Fruit fly (Drosophila melanogaster): ENCODE results near the gene rtv.

rtv gene

DNA sequence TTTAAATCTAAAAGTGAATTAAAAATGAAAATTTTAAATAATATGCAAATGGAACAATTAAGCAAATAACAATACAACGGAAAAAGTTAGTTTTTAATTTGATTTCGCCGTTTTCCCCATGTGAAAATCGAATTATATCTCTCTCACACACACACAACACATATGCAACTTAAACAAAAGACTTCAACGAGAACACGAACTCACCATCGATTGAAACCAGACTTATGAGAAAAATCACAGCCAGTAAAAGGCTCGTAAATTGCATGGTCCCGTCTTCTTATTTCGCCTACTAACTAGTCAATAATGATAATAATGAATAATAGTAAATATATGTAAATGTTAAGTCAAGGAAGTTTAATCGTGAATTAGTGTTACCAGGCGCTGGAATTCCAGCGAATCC, 377 bp downstream of the rtv start:
- TF ChIP-seq EcR (GFP tag; optimal IDR thresholded peaks at IDR 0.05) (peak; percentile 16), Ets98B (GFP tag; IDR thresholded peaks at IDR 0.05) (no peak)

DNA sequence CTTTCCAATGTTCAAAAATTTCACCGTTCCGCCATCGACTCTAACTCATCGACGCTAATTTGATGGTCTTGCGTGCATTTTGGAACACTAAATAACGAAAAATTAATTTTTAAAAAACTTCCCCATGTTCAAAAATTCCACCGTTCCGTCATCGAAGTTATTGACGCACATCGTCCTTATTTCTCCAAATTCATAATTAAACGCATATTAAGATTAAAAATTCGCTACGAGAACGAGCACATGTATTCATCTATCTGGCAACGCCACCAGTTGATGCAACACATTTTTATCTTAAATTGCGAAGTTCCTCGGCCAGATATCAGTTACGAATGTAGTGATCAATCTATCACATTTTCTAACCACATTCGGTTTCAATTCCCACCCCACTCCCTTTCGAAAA, 4.6 kb downstream of the rtv start, which contains the start of gene Lint-1:
TSS of gene Lint-1 (plus strand) at position 123 of the 400 bp plus-strand sequence.
- TF ChIP-seq CG32121 (GFP tag; IDR thresholded peaks at IDR 0.05) = 0 out of 2 replicates have a peak, but pooled peaks have one; percentile 33
- TF ChIP-seq EcR (GFP tag; optimal IDR thresholded peaks at IDR 0.05) = no peak
- TF ChIP-seq CG8159 (tag; optimal IDR thresholded peaks at IDR 0.05) = peak; percentile 4
- TF ChIP-seq CG17806 (tag; optimal IDR thresholded peaks at IDR 0.05) = no peak
- TF ChIP-seq CG13204 (GFP tag; optimal IDR thresholded peaks at IDR 0.05) = no peak
- TF ChIP-seq CG34367 (tag; optimal IDR thresholded peaks at IDR 0.05) = no peak
- no peak for TF ChIP-seq CG8301 (tag; optimal IDR thresholded peaks at IDR 0.05)
- TF ChIP-seq Ets98B (GFP tag; IDR thresholded peaks at IDR 0.05) = no peak
- no peak for TF ChIP-seq CG14655 (GFP tag; optimal IDR thresholded peaks at IDR 0.05)
- TF ChIP-seq CG15710 (tag; optimal IDR thresholded peaks at IDR 0.05) = no peak
- peak; percentile 52; the same call in 1 of the 3 replicates for TF ChIP-seq CG4496 (GFP tag; IDR thresholded peaks at IDR 0.05)
- 0 out of 3 replicates have a peak, but pooled peaks have one; percentile 37 for TF ChIP-seq fd96Ca (GFP tag; IDR thresholded peaks at IDR 0.05)
- TF ChIP-seq rn (GFP tag; IDR thresholded peaks at IDR 0.05) = no peak
- TF ChIP-seq CG9948 (tag; optimal IDR thresholded peaks at IDR 0.05) = no peak
- TF ChIP-seq CG10348 (GFP tag; IDR thresholded peaks at IDR 0.05) = no peak
- no peak for TF ChIP-seq Pif1A (GFP tag; optimal IDR thresholded peaks at IDR 0.05)

DNA sequence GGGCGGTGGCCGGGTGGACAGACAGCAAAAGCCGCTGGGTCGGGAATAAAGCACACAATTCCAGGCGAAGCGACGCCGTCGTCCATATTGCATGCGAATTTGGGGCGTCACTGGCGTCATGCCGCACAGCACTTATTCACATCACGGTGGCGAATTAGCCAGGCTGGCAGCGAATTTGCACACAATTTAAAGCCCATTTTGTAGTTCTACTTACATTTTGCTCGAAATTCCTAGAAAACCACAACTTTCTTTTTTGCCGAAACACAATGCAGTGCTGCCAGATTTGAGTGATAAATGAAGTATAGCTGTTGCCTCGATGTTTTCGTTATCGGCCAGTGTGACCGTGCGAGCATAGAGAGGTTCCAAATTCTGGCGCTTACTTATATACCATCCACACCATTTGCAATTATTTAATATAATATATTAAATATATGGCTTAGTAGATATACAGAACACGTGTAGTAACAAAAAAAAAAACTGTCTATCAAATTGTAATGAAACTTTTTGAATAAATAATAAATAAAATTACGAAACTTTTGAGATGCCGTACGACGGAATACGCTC, 5.4 kb downstream of the rtv start, which contains the start of gene Ran:
TSS of gene Ran (minus strand) at position 445 of the 564 bp plus-strand sequence.
- TF ChIP-seq CG14655 (GFP tag; optimal IDR thresholded peaks at IDR 0.05) (no peak), EcR (GFP tag; optimal IDR thresholded peaks at IDR 0.05) (no peak), CG17806 (tag; optimal IDR thresholded peaks at IDR 0.05) (no peak), D1 (tag; optimal IDR thresholded peaks at IDR 0.05) (no peak), CG9948 (tag; optimal IDR thresholded peaks at IDR 0.05) (no peak), CG8301 (tag; optimal IDR thresholded peaks at IDR 0.05) (no peak), CG8159 (tag; optimal IDR thresholded peaks at IDR 0.05) (no peak), gl (tag; optimal IDR thresholded peaks at IDR 0.05) (no peak), CG15710 (tag; optimal IDR thresholded peaks at IDR 0.05) (no peak), fd96Ca (GFP tag; IDR thresholded peaks at IDR 0.05) (no peak), CG13204 (GFP tag; optimal IDR thresholded peaks at IDR 0.05) (no peak), Ets98B (GFP tag; IDR thresholded peaks at IDR 0.05) (no peak), rn (GFP tag; IDR thresholded peaks at IDR 0.05) (no peak), Pif1B (GFP tag; optimal IDR thresholded peaks at IDR 0.05) (no peak), CG4496 (GFP tag; IDR thresholded peaks at IDR 0.05) (no peak)

DNA sequence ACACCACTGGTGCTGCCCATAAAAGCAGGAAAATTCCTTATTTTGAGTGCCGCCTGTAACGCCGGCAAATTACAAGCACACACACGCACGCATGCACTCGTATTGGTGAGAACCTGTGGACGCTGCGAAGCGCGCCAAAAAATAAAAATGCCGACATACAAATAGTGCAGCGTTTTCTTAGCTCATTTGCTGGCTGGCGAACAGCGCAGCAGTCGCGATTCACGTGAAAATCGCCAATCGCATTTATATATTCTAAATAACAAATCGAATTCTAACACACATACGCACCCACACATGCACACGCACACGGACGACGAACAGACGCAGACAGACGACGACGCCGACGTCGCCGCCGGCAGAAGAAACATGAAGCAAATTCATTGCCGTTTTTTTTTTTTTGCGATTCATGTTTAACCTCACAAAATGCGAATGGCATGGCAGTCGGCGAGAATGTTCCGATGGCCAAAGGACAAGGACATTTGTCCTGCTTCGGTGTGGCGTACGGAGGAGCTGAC, 6.2 kb downstream of the rtv start:
- TF ChIP-seq CG10348 (GFP tag; IDR thresholded peaks at IDR 0.05) (no peak), CG8159 (tag; optimal IDR thresholded peaks at IDR 0.05) (peak; percentile 7), Ets98B (GFP tag; IDR thresholded peaks at IDR 0.05) (peak; percentile 4; the same call in 1 of the 2 replicates), CG12605 (GFP tag; IDR thresholded peaks at IDR 0.05) (peak; percentile 34; the same call in 1 of the 2 replicates)

DNA sequence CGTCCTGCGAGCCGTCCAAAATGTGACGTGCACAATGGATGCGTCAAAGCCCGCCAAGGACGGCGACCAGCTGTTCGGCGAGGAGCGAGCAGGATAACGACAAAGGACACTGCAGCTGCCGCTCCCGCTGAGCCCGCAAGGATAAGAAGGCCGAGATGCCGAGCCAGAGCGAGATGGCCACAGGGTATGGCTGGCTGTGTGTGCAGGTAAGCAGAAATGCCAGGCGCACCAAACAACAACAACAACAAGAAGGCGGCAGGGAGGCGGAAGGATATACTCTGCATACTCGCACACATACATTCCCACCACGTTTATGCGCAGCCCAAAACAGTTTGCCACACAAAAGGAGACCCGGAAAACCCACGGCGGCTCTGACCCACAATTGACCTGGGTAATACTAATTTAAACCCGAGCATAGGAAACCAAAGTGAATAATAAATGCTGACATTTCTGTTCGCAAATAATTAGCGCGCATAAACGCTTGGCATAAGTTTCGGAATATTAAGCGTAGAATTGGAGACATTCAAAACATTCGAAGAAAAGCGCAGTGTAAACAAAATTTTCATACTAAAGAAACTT, 7.1 kb downstream of the rtv start:
- TF ChIP-seq CG15710 (tag; optimal IDR thresholded peaks at IDR 0.05) (peak; percentile 51), Pif1A (GFP tag; optimal IDR thresholded peaks at IDR 0.05) (peak; percentile 39), CG8301 (tag; optimal IDR thresholded peaks at IDR 0.05) (peak; percentile 20), CG34367 (tag; optimal IDR thresholded peaks at IDR 0.05) (peak; percentile 17), Ets98B (GFP tag; IDR thresholded peaks at IDR 0.05) (peak; percentile 35), CG10348 (GFP tag; IDR thresholded peaks at IDR 0.05) (no peak), CG17806 (tag; optimal IDR thresholded peaks at IDR 0.05) (peak; percentile 29), CG14655 (GFP tag; optimal IDR thresholded peaks at IDR 0.05) (no peak), CG32121 (GFP tag; IDR thresholded peaks at IDR 0.05) (no peak), Snoo (tag; optimal IDR thresholded peaks at IDR 0.05) (peak; percentile 15), Pif1B (GFP tag; optimal IDR thresholded peaks at IDR 0.05) (peak; percentile 30), CG4496 (GFP tag; IDR thresholded peaks at IDR 0.05) (0 out of 3 replicates have a peak, but pooled peaks have one; percentile 38), CG8159 (tag; optimal IDR thresholded peaks at IDR 0.05) (peak; percentile 45), EcR (GFP tag; optimal IDR thresholded peaks at IDR 0.05) (no peak), CG9948 (tag; optimal IDR thresholded peaks at IDR 0.05) (peak; percentile 0), gl (tag; optimal IDR thresholded peaks at IDR 0.05) (no peak), fd96Ca (GFP tag; IDR thresholded peaks at IDR 0.05) (peak; percentile 68)

DNA sequence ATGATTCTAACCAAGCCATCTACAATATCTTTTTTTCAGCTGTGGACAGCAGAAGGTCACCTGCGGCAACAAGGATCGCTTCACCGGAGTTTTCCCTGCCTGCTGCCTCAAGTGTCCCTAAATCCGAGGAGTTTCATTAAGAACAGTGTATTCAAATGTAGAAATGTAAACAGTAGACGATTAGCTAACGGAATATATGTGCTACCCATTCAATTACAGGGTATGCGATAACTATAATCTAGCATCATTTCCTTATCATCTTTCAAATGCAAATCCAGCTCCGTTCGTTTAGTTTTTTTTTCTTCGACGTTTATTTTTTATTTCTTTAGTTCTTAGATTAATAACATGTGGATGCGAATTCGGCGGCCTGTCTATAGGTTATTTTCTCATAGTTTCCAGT, 9.2 kb downstream of the rtv start:
- TF ChIP-seq CG17806 (tag; optimal IDR thresholded peaks at IDR 0.05) = no peak
- no peak for TF ChIP-seq CG14655 (GFP tag; optimal IDR thresholded peaks at IDR 0.05)
- no peak for TF ChIP-seq rn (GFP tag; IDR thresholded peaks at IDR 0.05)
- TF ChIP-seq Pif1A (GFP tag; optimal IDR thresholded peaks at IDR 0.05) = no peak
- no peak for TF ChIP-seq CG13204 (GFP tag; optimal IDR thresholded peaks at IDR 0.05)
- no peak for TF ChIP-seq CG32121 (GFP tag; IDR thresholded peaks at IDR 0.05)
- no peak for TF ChIP-seq EcR (GFP tag; optimal IDR thresholded peaks at IDR 0.05)
- TF ChIP-seq CG8159 (tag; optimal IDR thresholded peaks at IDR 0.05) = no peak
- no peak for TF ChIP-seq CG9948 (tag; optimal IDR thresholded peaks at IDR 0.05)
- no peak for TF ChIP-seq CG12605 (GFP tag; IDR thresholded peaks at IDR 0.05)
- TF ChIP-seq CG4496 (GFP tag; IDR thresholded peaks at IDR 0.05) = no peak
